Worm (Caenorhabditis elegans): ENCODE measurements around the gene snt-3.

Gene snt-3

ce11 chrV:1313274-1313673, 57.5 kb downstream of the snt-3 start:
- no peak for TF ChIP-seq mec-3 (tag; optimal IDR thresholded peaks at IDR 0.05; ENCODE audit: borderline replicate concordance)
- TF ChIP-seq unc-42 (tag; optimal IDR thresholded peaks at IDR 0.05): peak; percentile 76

All from whole organism, late embryonic.